Worm (Caenorhabditis elegans): ENCODE results near the gene rom-3.

Gene rom-3

ce11 chrIV:16925363-16925863 lies 44.9 kb downstream of the rom-3 start:
- no peak for TF ChIP-seq hlh-30 (tag; optimal IDR thresholded peaks at IDR 0.05; ENCODE audit: insufficient read depth)
- no peak for TF ChIP-seq ztf-16 (tag; optimal IDR thresholded peaks at IDR 0.05)
- no peak for TF ChIP-seq ceh-34 (tag; optimal IDR thresholded peaks at IDR 0.05)
- no peak for TF ChIP-seq ceh-48 (tag; optimal IDR thresholded peaks at IDR 0.05)
- TF ChIP-seq ref-2 (tag; optimal IDR thresholded peaks at IDR 0.05): no peak
- no peak for TF ChIP-seq T23F11.4 (GFP tag; optimal IDR thresholded peaks at IDR 0.05)
- TF ChIP-seq hlh-8 (tag; optimal IDR thresholded peaks at IDR 0.05): no peak
- TF ChIP-seq hlh-6 (tag; optimal IDR thresholded peaks at IDR 0.05): no peak
- no peak for TF ChIP-seq odd-2 (tag; optimal IDR thresholded peaks at IDR 0.05)
- TF ChIP-seq pha-4 (tag; optimal IDR thresholded peaks at IDR 0.05): no peak
- no peak for TF ChIP-seq sox-2 (GFP tag; IDR thresholded peaks at IDR 0.05)
- TF ChIP-seq unc-86 (tag; optimal IDR thresholded peaks at IDR 0.05): no peak
- TF ChIP-seq fkh-6 (tag; optimal IDR thresholded peaks at IDR 0.05): no peak
- no peak for TF ChIP-seq zip-5 (tag; optimal IDR thresholded peaks at IDR 0.05)
- no peak for TF ChIP-seq sox-4 (tag; optimal IDR thresholded peaks at IDR 0.05)
- TF ChIP-seq ahr-1 (tag; optimal IDR thresholded peaks at IDR 0.05): no peak
- no peak for TF ChIP-seq unc-55 (GFP tag; optimal IDR thresholded peaks at IDR 0.05)
- TF ChIP-seq ceh-19 (GFP tag; optimal IDR thresholded peaks at IDR 0.05): no peak

ce11 chrIV:16924092-16924491 lies 46.2 kb downstream of the rom-3 start, which contains the start of gene nep-24:
nep-24 (plus strand) TSS chrIV:16924392.
- TF ChIP-seq sdc-2 (tag; optimal IDR thresholded peaks at IDR 0.05): no peak
- TF ChIP-seq pax-1 (tag; optimal IDR thresholded peaks at IDR 0.05): no peak
- TF ChIP-seq npax-4 (tag; optimal IDR thresholded peaks at IDR 0.05): no peak
- no peak for TF ChIP-seq K02D7.2 (tag; optimal IDR thresholded peaks at IDR 0.05)
- TF ChIP-seq unc-42 (tag; optimal IDR thresholded peaks at IDR 0.05): no peak
- no peak for TF ChIP-seq ahr-1 (tag; optimal IDR thresholded peaks at IDR 0.05)
- TF ChIP-seq ztf-16 (tag; optimal IDR thresholded peaks at IDR 0.05): no peak
- TF ChIP-seq dve-1 (tag; optimal IDR thresholded peaks at IDR 0.05): no peak
- TF ChIP-seq pha-2 (tag; optimal IDR thresholded peaks at IDR 0.05): no peak
- TF ChIP-seq dmd-4 (tag; optimal IDR thresholded peaks at IDR 0.05; ENCODE audit: borderline replicate concordance): no peak
- no peak for TF ChIP-seq ceh-6 (GFP tag; optimal IDR thresholded peaks at IDR 0.05)
- TF ChIP-seq elt-4 (tag; optimal IDR thresholded peaks at IDR 0.05): no peak
- no peak for TF ChIP-seq mec-3 (tag; optimal IDR thresholded peaks at IDR 0.05; ENCODE audit: borderline replicate concordance)

DNA sequence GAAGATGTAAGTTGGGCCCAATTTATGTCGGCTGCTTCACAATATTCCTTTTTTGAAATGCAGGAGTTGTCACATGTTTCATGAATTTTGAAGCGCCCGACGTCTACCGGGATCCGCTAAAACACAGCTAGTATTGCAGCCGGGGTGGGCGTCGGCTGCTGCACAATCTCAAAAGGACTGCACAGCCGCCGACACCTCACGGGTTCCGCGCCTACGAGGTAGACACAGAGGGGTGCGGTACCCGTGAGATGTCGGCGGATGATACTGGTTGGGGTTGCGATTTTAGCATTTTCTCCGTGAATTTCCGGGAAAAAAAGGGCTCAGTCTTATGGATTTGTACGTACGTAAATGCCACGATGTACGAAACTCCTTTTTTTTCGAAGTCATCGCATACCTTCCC lies 48.3 kb downstream of the rom-3 start:
- no peak for TF ChIP-seq ceh-14 (tag; optimal IDR thresholded peaks at IDR 0.05)
- no peak for TF ChIP-seq che-1 (tag; optimal IDR thresholded peaks at IDR 0.05)
- TF ChIP-seq hlh-8 (tag; optimal IDR thresholded peaks at IDR 0.05): no peak
- no peak for TF ChIP-seq nfya-1 (tag; optimal IDR thresholded peaks at IDR 0.05)
- TF ChIP-seq ztf-16 (tag; optimal IDR thresholded peaks at IDR 0.05): no peak

DNA sequence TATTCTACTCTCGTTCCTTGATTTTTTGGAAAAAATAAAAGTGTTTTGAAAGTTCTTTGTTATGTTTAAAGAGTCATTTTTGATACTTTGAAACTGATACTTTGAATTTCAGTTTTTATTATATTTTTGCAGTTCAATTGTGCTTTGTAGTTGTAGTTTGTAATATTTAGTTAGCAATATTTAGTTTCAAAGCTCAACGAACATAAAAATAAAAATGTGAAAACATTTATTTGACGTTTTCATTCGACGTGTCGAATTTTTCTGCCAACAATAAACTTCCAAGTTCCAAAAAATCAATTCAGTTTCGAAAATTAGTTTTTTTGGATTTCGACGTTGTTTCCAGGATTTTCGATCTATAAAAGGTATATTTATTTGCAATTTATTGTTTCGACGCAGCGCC lies 50.2 kb downstream of the rom-3 start, which contains the start of gene nep-23:
Gene nep-23, plus strand, starts transcription at position 301 of the 400 bp plus-strand sequence.
- TF ChIP-seq elt-4 (tag; optimal IDR thresholded peaks at IDR 0.05): no peak
- TF ChIP-seq tbx-2 (tag; optimal IDR thresholded peaks at IDR 0.05): no peak
- no peak for TF ChIP-seq lin-11 (tag; optimal IDR thresholded peaks at IDR 0.05)
- TF ChIP-seq ama-1 (optimal IDR thresholded peaks at IDR 0.05): no peak
- TF ChIP-seq Y22D7AL.16 (tag; optimal IDR thresholded peaks at IDR 0.05): no peak
- TF ChIP-seq ahr-1 (tag; optimal IDR thresholded peaks at IDR 0.05): no peak
- TF ChIP-seq pag-3 (tag; optimal IDR thresholded peaks at IDR 0.05; ENCODE audit: borderline replicate concordance): no peak
- no peak for TF ChIP-seq ceh-24 (tag; optimal IDR thresholded peaks at IDR 0.05)
- no peak for TF ChIP-seq pha-2 (tag; optimal IDR thresholded peaks at IDR 0.05)

All from whole organism, late embryonic.